Fruit fly (Drosophila melanogaster) whole organism, embryonic: Measurements from ENCODE around the gene Polr2D.

Source experiments
- BtbVII ChIP-seq: fragments of 200-800 bp; sonication (Bioruptor generic); optimal IDR thresholded peaks from 3 replicates; lab custom pipeline; 2017; ENCODE audit warnings: missing biosample characterization, mild to moderate bottlenecking, missing genetic modification characterization
- CG10274 ChIP-seq: fragments of 200-800 bp; sonication (Bioruptor generic); optimal IDR thresholded peaks from 3 replicates; lab custom pipeline; 2017; ENCODE audit warnings: missing biosample characterization, mild to moderate bottlenecking, missing genetic modification characterization
- CG12071 ChIP-seq: fragments of 200-800 bp; sonication (Bioruptor generic); optimal IDR thresholded peaks from 3 replicates; lab custom pipeline; 2018; ENCODE audit warnings: missing biosample characterization, mild to moderate bottlenecking, missing genetic modification characterization
- CG12155 ChIP-seq: fragments of 200-800 bp; sonication (Bioruptor generic); optimal IDR thresholded peaks from 3 replicates; lab custom pipeline; 2016; ENCODE audit warnings: missing biosample characterization, missing genetic modification characterization
- CG12299 ChIP-seq: fragments of 200-800 bp; sonication (Bioruptor generic); optimal IDR thresholded peaks from 2 replicates; lab custom pipeline; 2018; ENCODE audit warnings: missing biosample characterization, mild to moderate bottlenecking, missing genetic modification characterization
- CG12769 ChIP-seq: fragments of 200-800 bp; sonication (Bioruptor generic); optimal IDR thresholded peaks from 2 replicates; lab custom pipeline; 2019; ENCODE audit warnings: missing biosample characterization, mild to moderate bottlenecking, missing genetic modification characterization, moderate library complexity
- CG13775 ChIP-seq: fragments of 200-800 bp; sonication (Bioruptor generic); optimal IDR thresholded peaks from 3 replicates; lab custom pipeline; 2017; ENCODE audit warnings: missing biosample characterization, mild to moderate bottlenecking, missing genetic modification characterization
- CG14710 ChIP-seq: fragments of 200-800 bp; sonication (Bioruptor generic); optimal IDR thresholded peaks from 3 replicates; lab custom pipeline; 2019; ENCODE audit warnings: missing biosample characterization, mild to moderate bottlenecking, missing genetic modification characterization, moderate library complexity
- CG17568 ChIP-seq: fragments of 200-800 bp; sonication (Bioruptor generic); optimal IDR thresholded peaks from 2 replicates; lab custom pipeline; 2018; ENCODE audit warnings: missing biosample characterization, mild to moderate bottlenecking, missing genetic modification characterization, moderate library complexity
- CG17802 ChIP-seq: fragments of 200-800 bp; sonication (Bioruptor generic); optimal IDR thresholded peaks from 2 replicates; lab custom pipeline; 2018; ENCODE audit warnings: missing biosample characterization, mild to moderate bottlenecking, missing genetic modification characterization, moderate library complexity
- CG18599 ChIP-seq: fragments of 200-800 bp; sonication (Bioruptor generic); optimal IDR thresholded peaks from 3 replicates; lab custom pipeline; 2017; ENCODE audit warnings: missing biosample characterization, missing genetic modification characterization, mild to moderate bottlenecking, moderate library complexity, missing genetic modification reagents
- CG2120 ChIP-seq: fragments of 200-800 bp; sonication (Bioruptor generic); optimal IDR thresholded peaks from 3 replicates; lab custom pipeline; 2016; ENCODE audit warnings: missing biosample characterization, missing genetic modification characterization
- CG2678 ChIP-seq: fragments of 200-800 bp; sonication (Bioruptor generic); optimal IDR thresholded peaks from 3 replicates; lab custom pipeline; 2019; ENCODE audit warnings: missing biosample characterization, mild to moderate bottlenecking, missing genetic modification characterization, moderate library complexity
- CG2889 ChIP-seq: fragments of 200-800 bp; sonication (Bioruptor generic); IDR thresholded peaks from 3 replicates; pipeline ENCODE4 v1.3.6; 2022; ENCODE audit warnings: missing biosample characterization, missing genetic modification characterization
- CG34224 ChIP-seq: fragments of 200-800 bp; sonication (Bioruptor generic); IDR thresholded peaks from 3 replicates; pipeline ENCODE4 v1.3.6; 2022; ENCODE audit warnings: missing biosample characterization, missing genetic modification characterization; ENCODE audit not compliant: partially characterized antibody
- CG34376 ChIP-seq: fragments of 200-800 bp; sonication (Bioruptor generic); optimal IDR thresholded peaks from 2 replicates; lab custom pipeline; 2018; ENCODE audit warnings: missing biosample characterization, mild to moderate bottlenecking, missing genetic modification characterization
- CG3838 ChIP-seq: fragments of 200-800 bp; sonication (Bioruptor generic); optimal IDR thresholded peaks from 3 replicates; lab custom pipeline; 2016; ENCODE audit warnings: missing biosample characterization, missing genetic modification characterization
- CG6175 ChIP-seq: fragments of 200-800 bp; sonication (Bioruptor generic); IDR thresholded peaks from 3 replicates; pipeline ENCODE4 v1.3.6; 2022; ENCODE audit warnings: missing biosample characterization, missing genetic modification characterization
- CG6654 ChIP-seq: fragments of 200-800 bp; sonication (Bioruptor generic); optimal IDR thresholded peaks from 2 replicates; lab custom pipeline; 2017; ENCODE audit warnings: missing biosample characterization, mild to moderate bottlenecking, missing genetic modification characterization
- CG7987 ChIP-seq: fragments of 200-800 bp; sonication (Bioruptor generic); optimal IDR thresholded peaks from 2 replicates; lab custom pipeline; 2018; ENCODE audit warnings: missing biosample characterization, mild to moderate bottlenecking, missing genetic modification characterization, moderate library complexity
- Dll ChIP-seq: fragments of 200-800 bp; sonication (Bioruptor generic); IDR thresholded peaks from 4 replicates; pipeline ENCODE4 v1.3.6; 2022; ENCODE audit warnings: missing biosample characterization, missing genetic modification characterization; ENCODE audit not compliant: partially characterized antibody
- Drgx ChIP-seq: fragments of 200-800 bp; sonication (Bioruptor generic); IDR thresholded peaks from 2 replicates; pipeline ENCODE4 v1.3.6; 2022; ENCODE audit warnings: missing biosample characterization, missing genetic modification characterization
- E2f1 ChIP-seq: fragments of 200-800 bp; sonication (Bioruptor generic); IDR thresholded peaks from 2 replicates; pipeline ENCODE4 v1.3.6; 2022; ENCODE audit warnings: missing biosample characterization, missing genetic modification characterization
- Ets97D ChIP-seq: fragments of 200-800 bp; sonication (Bioruptor generic); optimal IDR thresholded peaks from 3 replicates; lab custom pipeline; 2016; ENCODE audit warnings: missing biosample characterization, missing genetic modification characterization
- GATAe ChIP-seq: fragments of 200-800 bp; sonication (Bioruptor generic); conservative IDR thresholded peaks from 2 replicates; pipeline ENCODE4 v1.3.6; 2022; ENCODE audit warnings: missing biosample characterization, missing genetic modification characterization
- Gug ChIP-seq: fragments of 200-800 bp; sonication (Bioruptor generic); IDR thresholded peaks from 4 replicates; pipeline ENCODE4 v1.3.6; 2022; ENCODE audit warnings: missing biosample characterization, missing genetic modification characterization
- Hmr ChIP-seq: fragments of 200-800 bp; sonication (Bioruptor generic); optimal IDR thresholded peaks from 3 replicates; lab custom pipeline; 2017; ENCODE audit warnings: mild to moderate bottlenecking, missing biosample characterization, missing genetic modification reagents, missing genetic modification characterization
- Med ChIP-seq: fragments of 200-800 bp; sonication (Bioruptor generic); peaks from one replicate; lab custom pipeline; 2016; ENCODE audit warnings: missing biosample characterization, missing genetic modification characterization, mild to moderate bottlenecking, inconsistent platforms, moderate library complexity
- Nf-YA ChIP-seq: fragments of 200-800 bp; sonication (Bioruptor generic); IDR thresholded peaks from 2 replicates; pipeline ENCODE4 v1.3.6; 2022; ENCODE audit warnings: missing biosample characterization, missing genetic modification characterization
- Nf-YC ChIP-seq: fragments of 200-800 bp; optimal IDR thresholded peaks from 3 replicates; lab custom pipeline; 2019; ENCODE audit warnings: missing biosample characterization, mild to moderate bottlenecking, missing genetic modification characterization, moderate library complexity
- Ravus ChIP-seq: fragments of 200-800 bp; sonication (Bioruptor generic); IDR thresholded peaks from 2 replicates; pipeline ENCODE4 v1.3.6; 2022; ENCODE audit warnings: missing biosample characterization, missing genetic modification characterization
- Rfx ChIP-seq: fragments of 200-800 bp; sonication (Bioruptor generic); IDR thresholded peaks from 2 replicates; pipeline ENCODE4 v1.3.6; 2022; ENCODE audit warnings: missing biosample characterization, missing genetic modification characterization
- Side ChIP-seq: fragments of 200-800 bp; sonication (Bioruptor generic); optimal IDR thresholded peaks from 2 replicates; lab custom pipeline; 2016; ENCODE audit warnings: missing biosample characterization, missing genetic modification characterization
- az2 ChIP-seq: fragments of 200-800 bp; sonication (Bioruptor generic); optimal IDR thresholded peaks from 3 replicates; lab custom pipeline; 2016; ENCODE audit warnings: missing biosample characterization, missing genetic modification characterization
- chn ChIP-seq: fragments of 200-800 bp; sonication (Bioruptor generic); optimal IDR thresholded peaks from 2 replicates; lab custom pipeline; 2016; ENCODE audit warnings: missing biosample characterization, missing genetic modification characterization
- exex ChIP-seq: fragments of 200-800 bp; sonication (Bioruptor generic); optimal IDR thresholded peaks from 4 replicates; lab custom pipeline; 2018; ENCODE audit warnings: missing biosample characterization, mild to moderate bottlenecking, missing genetic modification characterization, moderate library complexity
- gsb-n ChIP-seq: fragments of 200-800 bp; sonication (Bioruptor generic); optimal IDR thresholded peaks from 3 replicates; lab custom pipeline; 2018; ENCODE audit warnings: missing biosample characterization, mild to moderate bottlenecking, missing genetic modification characterization
- gt ChIP-seq: fragments of 200-800 bp; sonication (Bioruptor generic); IDR thresholded peaks from 2 replicates; pipeline ENCODE4 v1.3.6; 2022; ENCODE audit warnings: missing biosample characterization, missing genetic modification characterization
- lab ChIP-seq: fragments of 200-800 bp; sonication (Bioruptor generic); optimal IDR thresholded peaks from 3 replicates; lab custom pipeline; 2017; ENCODE audit warnings: missing biosample characterization, missing genetic modification characterization, mild to moderate bottlenecking, moderate library complexity, missing genetic modification reagents
- maf-S ChIP-seq: fragments of 200-800 bp; sonication (Bioruptor generic); optimal IDR thresholded peaks from 2 replicates; lab custom pipeline; 2016; ENCODE audit warnings: missing biosample characterization, missing genetic modification characterization
- mirr ChIP-seq: fragments of 200-800 bp; sonication (Bioruptor generic); optimal IDR thresholded peaks from 3 replicates; lab custom pipeline; 2018; ENCODE audit warnings: missing biosample characterization, mild to moderate bottlenecking, missing genetic modification characterization
- onecut ChIP-seq: fragments of 200-800 bp; sonication (Bioruptor generic); IDR thresholded peaks from 2 replicates; pipeline ENCODE4 v1.3.6; 2022; ENCODE audit warnings: missing biosample characterization, missing genetic modification characterization
- pho ChIP-seq: fragments of 200-800 bp; sonication (Bioruptor generic); optimal IDR thresholded peaks from 2 replicates; lab custom pipeline; 2016; ENCODE audit warnings: missing biosample characterization, missing genetic modification characterization
- phol ChIP-seq: fragments of 200-800 bp; sonication (Bioruptor generic); optimal IDR thresholded peaks from 3 replicates; lab custom pipeline; 2018; ENCODE audit warnings: missing biosample characterization, mild to moderate bottlenecking, missing genetic modification characterization, moderate library complexity
- prd ChIP-seq, 3 experiments: fragments of >200 bp in 2 of 3; fragments of 200-800 bp in 1 of 3; sonication (Bioruptor generic) in 1 of 3; optimal IDR thresholded peaks in 2 of 3; IDR thresholded peaks in 1 of 3; 2 replicates in 2 of 3; 3 replicates in 1 of 3; pipeline versions ENCODE4 v1.3.6 to Lab custom; 2017 to 2022; ENCODE audit warnings: missing biosample characterization in 1 of 3, missing genetic modification characterization in 1 of 3
- sd ChIP-seq: fragments of 200-800 bp; sonication (Bioruptor generic); optimal IDR thresholded peaks from 3 replicates; lab custom pipeline; 2018; ENCODE audit warnings: missing biosample characterization, mild to moderate bottlenecking, missing genetic modification characterization, moderate library complexity
- sisA ChIP-seq: fragments of 200-800 bp; sonication (Bioruptor generic); IDR thresholded peaks from 2 replicates; pipeline ENCODE4 v1.3.6; 2022; ENCODE audit warnings: missing biosample characterization, missing genetic modification characterization
- sug ChIP-seq: fragments of 200-800 bp; optimal IDR thresholded peaks from 2 replicates; lab custom pipeline; 2019; ENCODE audit warnings: missing biosample characterization, mild to moderate bottlenecking, missing genetic modification characterization, moderate library complexity
- tgo ChIP-seq: fragments of 200-800 bp; sonication (Bioruptor generic); IDR thresholded peaks from 3 replicates; pipeline ENCODE4 v1.3.6; 2022; ENCODE audit warnings: missing biosample characterization, missing genetic modification characterization
- tin ChIP-seq: fragments of 200-800 bp; sonication (Bioruptor generic); optimal IDR thresholded peaks from 3 replicates; lab custom pipeline; 2016; ENCODE audit warnings: missing biosample characterization, missing genetic modification characterization
- vvl ChIP-seq: fragments of 200-800 bp; sonication (Bioruptor generic); IDR thresholded peaks from 2 replicates; pipeline ENCODE4 v1.3.6; 2022; ENCODE audit warnings: missing biosample characterization, missing genetic modification characterization

Polr2D gene

dm6 chr3R:18279494-18279893, 24.2 kb upstream of the Polr2D start, which contains the start of gene CG7142:
CG7142 (minus strand) TSS chr3R:18279522.
- no peak for TF ChIP-seq Gug (GFP tag; lab: Robert Waterston, UW)
- TF ChIP-seq vvl (GFP tag; lab: Robert Waterston, UW) = no peak
- no peak for TF ChIP-seq CG2889 (GFP tag; lab: Robert Waterston, UW)
- no peak for TF ChIP-seq tgo
- TF ChIP-seq chn = no peak
- peak; percentile 56 for TF ChIP-seq exex
- no peak for TF ChIP-seq gsb-n (tag; lab: Kevin White, UChicago)
- TF ChIP-seq BtbVII = no peak
- no peak for TF ChIP-seq prd (optimal IDR thresholded peaks at IDR 0.05; lab: Kevin White, UChicago)
- no peak for TF ChIP-seq prd (GFP tag; IDR thresholded peaks at IDR 0.05; lab: Robert Waterston, UW)
- TF ChIP-seq CG6175 (GFP tag; lab: Robert Waterston, UW) = no peak
- TF ChIP-seq Nf-YA = no peak
- TF ChIP-seq az2 (GFP tag; lab: Kevin White, UChicago) = no peak
- TF ChIP-seq CG13775 (GFP tag; lab: Kevin White, UChicago) = no peak
- TF ChIP-seq Ravus = no peak
- no peak for TF ChIP-seq sisA (GFP tag; lab: Robert Waterston, UW)
- TF ChIP-seq CG17802 (tag; lab: Kevin White, UChicago) = no peak
- TF ChIP-seq CG14710 = no peak
- peak; percentile 1 for TF ChIP-seq Nf-YC (tag; lab: Kevin White, UChicago)
- TF ChIP-seq mirr (GFP tag; lab: Kevin White, UChicago) = peak; percentile 31
- TF ChIP-seq Med (GFP tag; lab: Kevin White, UChicago) = peak; percentile 63
- peak; percentile 21 for TF ChIP-seq Hmr (GFP tag; lab: Kevin White, UChicago)
- TF ChIP-seq CG10274 (GFP tag; lab: Kevin White, UChicago) = peak; percentile 73
- peak; percentile 7 for TF ChIP-seq CG12155 (GFP tag; lab: Kevin White, UChicago)
- TF ChIP-seq CG3838 = no peak
- no peak for TF ChIP-seq E2f1
- no peak for TF ChIP-seq Dll (GFP tag; lab: Robert Waterston, UW)
- peak; percentile 55 for TF ChIP-seq sd (tag; lab: Kevin White, UChicago)
- no peak for TF ChIP-seq CG34224 (GFP tag; lab: Robert Waterston, UW)
- TF ChIP-seq GATAe = 0 out of 2 replicates have a peak, but pooled peaks have one; percentile 35
- no peak for TF ChIP-seq Drgx
- no peak for TF ChIP-seq CG7987 (GFP tag; lab: Kevin White, UChicago)
- no peak for TF ChIP-seq Ets97D (GFP tag; lab: Kevin White, UChicago)
- peak; percentile 45 for TF ChIP-seq CG2120
- no peak for TF ChIP-seq phol (tag; lab: Kevin White, UChicago)
- no peak for TF ChIP-seq CG17568 (GFP tag; lab: Kevin White, UChicago)
- TF ChIP-seq sug = peak; percentile 91
- no peak for TF ChIP-seq maf-S (GFP tag; lab: Kevin White, UChicago)
- TF ChIP-seq pho = no peak
- TF ChIP-seq CG12071 (GFP tag; lab: Kevin White, UChicago) = no peak
- no peak for TF ChIP-seq CG6654 (GFP tag; lab: Kevin White, UChicago)
- TF ChIP-seq tin (GFP tag; lab: Kevin White, UChicago) = no peak
- no peak for TF ChIP-seq CG2678
- TF ChIP-seq CG12299 (tag; lab: Kevin White, UChicago) = no peak
- TF ChIP-seq lab (GFP tag; lab: Kevin White, UChicago) = peak; percentile 5
- TF ChIP-seq CG34376 (GFP tag; lab: Kevin White, UChicago) = no peak
- TF ChIP-seq gt (GFP tag; lab: Robert Waterston, UW) = no peak
- TF ChIP-seq Side (GFP tag; lab: Kevin White, UChicago) = no peak
- 0 out of 2 replicates have a peak, but pooled peaks have one; percentile 25 for TF ChIP-seq Rfx (GFP tag; lab: Robert Waterston, UW)
- TF ChIP-seq onecut (GFP tag; lab: Robert Waterston, UW) = no peak
- peak; percentile 76 for TF ChIP-seq CG18599 (GFP tag; lab: Kevin White, UChicago)
- TF ChIP-seq CG12769 (tag; lab: Kevin White, UChicago) = peak; percentile 68
